Fruit fly (Drosophila melanogaster) ovary, adult (tissue): ENCODE data around the gene Nin.

Experiments used
- CG17801 ChIP-seq: fragments of 200-800 bp; optimal IDR thresholded peaks from 2 replicates; lab custom pipeline; 2019; ENCODE audit warnings: missing biosample characterization, mild to moderate bottlenecking, missing genetic modification characterization, moderate library complexity; ENCODE audit not compliant: partially characterized antibody

Nin gene

dm6 chr2L:5245363-5245892 is 32.9 kb downstream of the Nin start:
- TF ChIP-seq CG17801: no peak

DNA sequence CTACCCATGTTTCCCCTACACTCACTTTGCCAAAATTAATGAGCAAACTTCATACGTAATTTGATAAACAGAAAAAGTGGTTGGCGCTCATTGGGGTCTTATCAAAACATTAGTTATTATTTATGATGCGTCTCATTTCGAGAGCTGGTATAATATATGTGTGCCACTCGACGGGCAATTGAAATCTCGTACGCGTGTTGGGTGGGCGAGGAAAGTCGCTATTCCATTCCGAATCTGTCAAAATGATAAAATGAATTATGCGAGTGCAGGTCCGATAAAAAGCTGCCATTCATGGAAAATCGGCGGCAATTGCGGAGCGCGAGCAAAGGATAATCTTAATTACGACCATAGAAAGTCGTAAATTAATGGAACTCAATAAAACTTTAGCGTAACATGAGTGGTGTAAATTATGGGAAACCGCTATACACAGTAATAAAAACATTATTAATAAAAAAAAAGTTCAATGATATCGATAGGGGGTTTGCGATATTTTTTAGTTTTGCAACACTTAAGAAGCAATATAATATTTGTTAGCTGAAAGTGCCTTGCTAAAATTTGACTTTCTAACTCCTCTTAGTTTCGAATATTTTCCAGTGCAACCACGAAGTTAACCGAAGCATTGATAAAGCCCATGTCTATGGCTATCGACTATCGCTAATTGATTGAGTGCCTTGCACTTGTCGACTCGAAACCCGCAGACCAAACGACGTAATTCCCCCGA is 36.0 kb downstream of the Nin start:
- no peak for TF ChIP-seq CG17801

- TF ChIP-seq CG17801: no peak
These were observed 37.8 kb downstream of the Nin start for dm6 chr2L:5240520-5240919.

dm6 chr2L:5239433-5240278 is 38.7 kb downstream of the Nin start:
- no peak for TF ChIP-seq CG17801

- TF ChIP-seq CG17801: no peak
These were observed 39.8 kb downstream of the Nin start for dm6 chr2L:5238567-5238925.

- no peak for TF ChIP-seq CG17801
These were observed 40.3 kb downstream of the Nin start for dm6 chr2L:5237899-5238566.

DNA sequence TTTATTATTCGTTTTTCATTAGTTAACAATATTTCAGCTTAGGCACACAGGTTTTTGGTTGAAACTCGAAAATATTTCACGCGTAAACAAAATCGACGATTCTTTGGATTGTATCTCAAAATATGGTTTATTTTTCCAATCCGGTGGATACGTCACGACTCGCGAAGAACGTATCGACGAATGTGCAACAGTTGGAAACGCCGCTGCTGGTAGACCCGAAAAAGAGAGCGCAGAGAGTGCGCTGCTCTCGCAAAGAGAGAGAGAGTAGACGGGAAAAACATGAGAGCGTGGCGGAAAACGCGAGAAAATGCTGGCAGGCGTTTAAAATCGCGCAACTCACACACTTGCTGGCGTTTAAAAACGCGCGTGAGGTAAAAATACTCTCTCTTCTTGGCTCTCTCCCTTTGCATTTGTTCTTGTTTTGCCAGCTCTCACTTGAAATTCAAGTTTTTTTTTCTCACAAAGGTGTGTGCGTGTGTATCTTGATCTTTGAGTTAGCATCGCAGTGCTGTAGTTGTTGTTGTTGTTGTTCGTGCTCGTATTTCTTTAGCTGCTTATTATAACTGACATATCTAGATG is 41.1 kb downstream of the Nin start:
- TF ChIP-seq CG17801: peak; percentile 54

DNA sequence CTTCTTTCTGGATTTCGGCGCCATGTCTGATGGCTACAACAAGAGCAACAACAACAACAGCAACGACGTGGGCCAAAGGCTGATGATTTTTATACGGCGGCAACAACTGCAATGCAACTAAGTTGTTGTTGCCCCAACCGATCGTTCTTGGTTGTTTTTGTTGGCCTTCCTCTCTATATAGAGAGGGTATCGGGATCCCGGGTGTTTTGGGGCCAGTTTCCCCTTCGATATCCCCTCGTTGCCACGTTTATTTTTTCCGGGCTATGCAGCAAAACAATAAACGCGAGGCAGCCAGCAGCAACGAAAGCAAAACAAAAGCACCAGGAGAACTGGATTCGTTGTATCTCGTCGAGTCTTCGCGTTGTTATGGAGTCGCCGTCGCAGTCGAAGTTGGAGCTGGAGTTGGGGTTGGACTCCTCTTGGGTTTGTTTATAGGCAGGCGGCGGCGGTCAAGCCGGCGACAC is 42.0 kb downstream of the Nin start:
- TF ChIP-seq CG17801: no peak

DNA sequence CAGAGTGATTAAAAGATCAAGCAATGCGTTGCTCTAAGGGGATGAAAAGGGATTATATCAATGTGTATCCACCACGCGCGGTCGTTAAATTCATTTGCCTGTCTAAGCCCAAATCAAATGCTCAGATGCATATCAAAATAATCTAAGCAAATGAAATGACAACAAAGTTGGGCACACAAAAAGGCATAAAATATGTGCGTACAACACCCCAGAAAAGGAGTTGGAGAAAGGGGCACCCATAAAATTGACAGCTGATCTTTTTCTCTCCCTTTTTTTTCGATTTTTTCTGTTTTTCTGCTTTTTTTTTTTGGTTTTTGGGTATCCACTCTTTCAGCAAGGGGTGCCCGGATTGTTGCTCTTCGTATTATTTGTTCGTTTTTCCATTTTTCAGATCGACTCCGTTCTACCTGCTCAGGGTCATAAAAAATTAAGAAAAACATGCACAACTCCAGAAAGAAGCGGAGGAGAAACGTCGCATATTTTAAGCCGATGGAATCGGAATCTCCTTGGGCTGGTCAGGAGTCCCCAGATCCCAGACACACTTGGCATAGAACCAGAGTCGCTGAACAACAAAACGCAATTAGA is 43.5 kb downstream of the Nin start:
- no peak for TF ChIP-seq CG17801

dm6 chr2L:5232967-5233909 is 45.1 kb downstream of the Nin start:
- no peak for TF ChIP-seq CG17801

DNA sequence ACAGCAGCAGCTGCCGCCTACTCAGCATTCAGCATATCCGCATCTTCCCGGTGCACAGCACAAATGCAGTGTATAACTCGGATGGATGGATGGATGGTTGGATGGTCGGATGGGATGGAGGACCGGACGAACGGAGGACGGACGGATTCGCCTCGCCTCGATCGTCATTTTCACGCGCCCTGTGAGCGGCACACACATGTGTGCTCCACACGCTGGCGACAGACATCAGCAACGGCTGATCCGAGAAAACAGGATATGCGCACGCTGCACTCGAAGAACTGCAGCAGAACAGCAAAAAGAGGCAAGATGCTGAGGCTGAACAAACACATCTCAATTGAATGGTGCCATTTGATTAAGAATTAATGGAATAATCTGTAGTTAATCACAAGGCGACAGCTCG is 46.2 kb downstream of the Nin start:
- TF ChIP-seq CG17801: no peak

DNA sequence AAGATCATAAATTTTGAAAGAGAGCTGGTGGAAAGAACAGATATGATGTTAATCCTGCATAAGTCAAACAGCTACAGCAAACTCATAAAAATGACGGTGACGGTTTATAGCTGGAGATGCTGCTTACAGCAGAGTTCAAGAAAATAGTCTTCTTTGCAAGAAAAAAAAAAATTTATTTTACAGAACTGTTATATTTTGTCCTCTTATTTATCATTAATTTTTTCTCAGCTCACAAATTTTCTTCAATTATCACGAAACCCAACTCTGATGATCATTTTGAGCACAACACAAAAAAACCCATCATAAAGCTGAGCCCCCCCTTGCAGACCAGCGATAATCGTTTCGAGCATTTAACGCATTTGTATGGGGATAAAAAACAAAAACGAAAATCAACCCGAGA is 46.9 kb downstream of the Nin start:
- no peak for TF ChIP-seq CG17801

- no peak for TF ChIP-seq CG17801
These were observed 47.6 kb downstream of the Nin start for dm6 chr2L:5230772-5231171.

DNA sequence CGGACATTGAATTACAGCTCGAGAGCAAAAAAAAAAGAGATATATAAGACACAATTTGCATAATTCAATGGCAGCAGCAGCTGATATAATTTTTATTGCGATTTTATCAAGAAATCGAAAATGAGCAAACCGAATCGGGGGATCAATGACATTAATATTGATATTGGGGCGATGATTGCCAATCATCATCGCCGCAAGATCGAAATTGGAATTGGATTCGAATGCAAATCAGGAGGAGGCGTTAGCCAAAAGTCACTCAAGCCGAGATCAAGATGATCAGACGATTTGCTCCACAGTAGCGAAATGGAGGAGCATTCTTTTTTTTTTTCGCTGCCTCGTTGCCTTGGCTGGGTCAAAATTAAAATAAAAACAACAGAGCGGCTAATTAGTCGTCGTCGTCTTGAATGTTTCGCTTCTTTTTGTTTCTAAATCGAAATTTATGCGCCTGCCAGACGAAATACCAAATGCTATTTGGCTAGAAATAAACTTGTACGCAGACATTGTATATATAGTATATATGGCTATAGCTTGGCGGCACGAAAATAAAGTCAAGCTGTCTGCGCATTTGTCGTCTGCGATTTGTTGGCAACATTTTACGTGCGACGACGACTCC is 48.5 kb downstream of the Nin start:
- no peak for TF ChIP-seq CG17801

DNA sequence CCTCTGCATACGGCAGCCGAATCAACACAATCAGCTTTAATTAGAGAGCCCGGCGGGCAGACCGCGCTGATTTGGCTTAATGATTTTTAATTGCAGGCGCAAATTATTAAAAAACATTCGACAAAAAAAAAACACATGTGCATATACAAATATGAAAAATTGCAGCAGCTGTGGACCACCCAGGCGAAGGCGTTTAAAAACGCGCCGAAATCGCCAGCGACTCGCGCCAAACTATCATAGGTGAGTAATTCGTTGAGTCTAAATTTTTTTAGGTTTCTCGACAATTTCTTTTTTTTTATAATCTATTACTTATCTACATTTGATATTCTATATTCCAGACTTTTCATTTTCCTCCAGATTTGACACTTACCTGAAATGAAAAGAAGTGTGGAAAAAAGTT is 49.1 kb downstream of the Nin start:
- TF ChIP-seq CG17801: no peak
